Worm (Caenorhabditis elegans) whole organism, L3 larva: ENCODE measurements around the gene dsh-2.

Experiments
- R02D3.7 ChIP-seq: fragments of 150-350 bp; optimal IDR thresholded peaks from 2 replicates; lab custom pipeline; 2014; ENCODE audit warnings: missing biosample characterization, missing genetic modification characterization
- ZK546.5 ChIP-seq: sonication (generic microtip); optimal IDR thresholded peaks from 2 replicates; lab custom pipeline; 2017; ENCODE audit warnings: missing biosample characterization, missing genetic modification characterization
- ama-1 ChIP-seq: fragments of 150-350 bp; optimal IDR thresholded peaks from 2 replicates; lab custom pipeline; 2018
- ceh-16 ChIP-seq: sonication (generic microtip); optimal IDR thresholded peaks from 2 replicates; lab custom pipeline; 2017; ENCODE audit warnings: missing biosample characterization, missing genetic modification characterization
- ceh-28 ChIP-seq: fragments of 150-350 bp; optimal IDR thresholded peaks from 2 replicates; lab custom pipeline; 2014; ENCODE audit warnings: missing biosample characterization, missing genetic modification reagents, missing genetic modification characterization
- ceh-82 ChIP-seq: fragments of 150-350 bp; optimal IDR thresholded peaks from 2 replicates; lab custom pipeline; 2014; ENCODE audit warnings: missing biosample characterization, missing genetic modification characterization
- ceh-9 ChIP-seq: sonication (generic microtip); optimal IDR thresholded peaks from 2 replicates; lab custom pipeline; 2018; ENCODE audit warnings: missing biosample characterization, missing genetic modification characterization
- elt-1 ChIP-seq: fragments of 150-350 bp; optimal IDR thresholded peaks from 2 replicates; lab custom pipeline; 2014; ENCODE audit warnings: missing biosample characterization, missing genetic modification characterization
- elt-2 ChIP-seq: sonication (generic microtip); optimal IDR thresholded peaks from 2 replicates; lab custom pipeline; 2016; ENCODE audit warnings: missing genetic modification reagents, mild to moderate bottlenecking, missing genetic modification characterization, missing compliant biosample characterization
- elt-3 ChIP-seq, 3 experiments: fragments of 150-350 bp in 1 of 3; sonication (generic microtip) in 2 of 3; optimal IDR thresholded peaks; 2 replicates in 2 of 3; 4 replicates in 1 of 3; lab custom pipeline; 2014 to 2017; ENCODE audit warnings: missing biosample characterization in 3 of 3, missing genetic modification characterization in 3 of 3
- fkh-2 ChIP-seq: fragments of 150-350 bp; optimal IDR thresholded peaks from 2 replicates; lab custom pipeline; 2014; ENCODE audit warnings: missing biosample characterization, missing genetic modification reagents, missing genetic modification characterization
- hmg-11 ChIP-seq: sonication (generic microtip); optimal IDR thresholded peaks from 2 replicates; lab custom pipeline; 2016; ENCODE audit warnings: missing genetic modification characterization, missing compliant biosample characterization
- jun-1 ChIP-seq: fragments of 150-350 bp; optimal IDR thresholded peaks from 2 replicates; lab custom pipeline; 2014; ENCODE audit warnings: missing biosample characterization, missing genetic modification reagents, missing genetic modification characterization
- lin-15B ChIP-seq: fragments of 150-350 bp; optimal IDR thresholded peaks from 2 replicates; lab custom pipeline; 2014; ENCODE audit warnings: missing biosample characterization, missing genetic modification characterization
- lin-39 ChIP-seq: fragments of 150-350 bp; optimal IDR thresholded peaks from 2 replicates; lab custom pipeline; 2018; ENCODE audit warnings: missing biosample characterization, missing genetic modification reagents, missing genetic modification characterization
- lsy-12 ChIP-seq: sonication (generic microtip); optimal IDR thresholded peaks from 2 replicates; lab custom pipeline; 2016; ENCODE audit warnings: mild to moderate bottlenecking, missing genetic modification characterization, missing compliant biosample characterization
- mdl-1 ChIP-seq: fragments of 150-350 bp; optimal IDR thresholded peaks from 2 replicates; lab custom pipeline; 2014; ENCODE audit warnings: missing biosample characterization, missing genetic modification characterization
- nfya-1 ChIP-seq: sonication (generic microtip); optimal IDR thresholded peaks from 2 replicates; lab custom pipeline; 2017; ENCODE audit warnings: missing genetic modification characterization, mild to moderate bottlenecking, missing compliant biosample characterization, antibody characterized with exemption, moderate library complexity; ENCODE audit not compliant: insufficient read depth
- nhr-11 ChIP-seq: fragments of 150-350 bp; optimal IDR thresholded peaks from 2 replicates; lab custom pipeline; 2014; ENCODE audit warnings: missing biosample characterization, missing genetic modification characterization
- nhr-23 ChIP-seq: fragments of 150-350 bp; optimal IDR thresholded peaks from 2 replicates; lab custom pipeline; 2014; ENCODE audit warnings: missing biosample characterization, missing genetic modification reagents, missing genetic modification characterization
- nhr-237 ChIP-seq: fragments of 150-350 bp; optimal IDR thresholded peaks from 2 replicates; lab custom pipeline; 2014; ENCODE audit warnings: missing biosample characterization, missing genetic modification characterization
- nhr-25 ChIP-seq: sonication (generic microtip); optimal IDR thresholded peaks from 2 replicates; lab custom pipeline; 2017; ENCODE audit warnings: missing biosample characterization, missing genetic modification characterization
- nhr-67 ChIP-seq: fragments of 150-350 bp; optimal IDR thresholded peaks from 2 replicates; lab custom pipeline; 2014; ENCODE audit warnings: missing biosample characterization, missing genetic modification characterization
- nhr-76 ChIP-seq: fragments of 150-350 bp; sonication (generic microtip); optimal IDR thresholded peaks from 5 replicates; lab custom pipeline; 2014; ENCODE audit warnings: missing biosample characterization, missing genetic modification characterization
- nhr-77 ChIP-seq: fragments of 150-350 bp; optimal IDR thresholded peaks from 2 replicates; lab custom pipeline; 2014; ENCODE audit warnings: missing biosample characterization, missing genetic modification characterization
- pha-4 ChIP-seq: fragments of 150-350 bp; optimal IDR thresholded peaks from 2 replicates; lab custom pipeline; 2014; ENCODE audit warnings: missing biosample characterization, missing genetic modification reagents, missing genetic modification characterization
- pqm-1 ChIP-seq: fragments of 150-350 bp; optimal IDR thresholded peaks from 2 replicates; lab custom pipeline; 2017; ENCODE audit warnings: missing biosample characterization, missing genetic modification characterization, inconsistent platforms
- snpc-4 ChIP-seq: fragments of 150-350 bp; optimal IDR thresholded peaks from 2 replicates; lab custom pipeline; 2014; ENCODE audit warnings: missing biosample characterization, missing genetic modification characterization
- tbx-2 ChIP-seq: sonication (generic microtip); optimal IDR thresholded peaks from 2 replicates; lab custom pipeline; 2016; ENCODE audit warnings: mild to moderate bottlenecking, missing genetic modification characterization, missing compliant biosample characterization
- unc-39 ChIP-seq: sonication (generic microtip); optimal IDR thresholded peaks from 4 replicates; lab custom pipeline; 2017; ENCODE audit warnings: missing biosample characterization, missing genetic modification characterization
- unc-62 ChIP-seq: fragments of 150-350 bp; sonication (generic microtip); optimal IDR thresholded peaks from 4 replicates; lab custom pipeline; 2014; ENCODE audit warnings: missing biosample characterization, missing genetic modification reagents, missing genetic modification characterization
- zag-1 ChIP-seq: fragments of 150-350 bp; optimal IDR thresholded peaks from 2 replicates; lab custom pipeline; 2014; ENCODE audit warnings: missing biosample characterization, missing genetic modification characterization
- ztf-11 ChIP-seq: fragments of 150-350 bp; optimal IDR thresholded peaks from 2 replicates; lab custom pipeline; 2014; ENCODE audit warnings: missing biosample characterization, missing genetic modification characterization

dsh-2 gene

ce11 chrII:5105020-5105419 is 24.0 kb upstream of the dsh-2 start (continued):
- TF ChIP-seq ceh-9 (tag; lab: Kevin White, UChicago) (no peak), nhr-25 (no peak), mdl-1 (tag; lab: Kevin White, UChicago) (no peak), ceh-82 (no peak), lin-39 (tag; lab: Kevin White, UChicago) (peak; percentile 41), jun-1 (tag; lab: Kevin White, UChicago) (peak; percentile 11), nhr-76 (tag; lab: Kevin White, UChicago) (no peak), ama-1 (lab: Kevin White, UChicago) (peak; percentile 20), unc-39 (tag; lab: Kevin White, UChicago) (no peak), lsy-12 (tag; lab: Kevin White, UChicago) (peak; percentile 78), ztf-11 (tag; lab: Kevin White, UChicago) (no peak), nfya-1 (peak; percentile 78), elt-3 (tag; optimal IDR thresholded peaks at IDR 0.05; lab: Kevin White, UChicago) (peak in 1 of 3 experiments; percentile 48), pha-4 (peak; percentile 78), R02D3.7 (no peak), nhr-77 (tag; lab: Kevin White, UChicago) (peak; percentile 34)

DNA sequence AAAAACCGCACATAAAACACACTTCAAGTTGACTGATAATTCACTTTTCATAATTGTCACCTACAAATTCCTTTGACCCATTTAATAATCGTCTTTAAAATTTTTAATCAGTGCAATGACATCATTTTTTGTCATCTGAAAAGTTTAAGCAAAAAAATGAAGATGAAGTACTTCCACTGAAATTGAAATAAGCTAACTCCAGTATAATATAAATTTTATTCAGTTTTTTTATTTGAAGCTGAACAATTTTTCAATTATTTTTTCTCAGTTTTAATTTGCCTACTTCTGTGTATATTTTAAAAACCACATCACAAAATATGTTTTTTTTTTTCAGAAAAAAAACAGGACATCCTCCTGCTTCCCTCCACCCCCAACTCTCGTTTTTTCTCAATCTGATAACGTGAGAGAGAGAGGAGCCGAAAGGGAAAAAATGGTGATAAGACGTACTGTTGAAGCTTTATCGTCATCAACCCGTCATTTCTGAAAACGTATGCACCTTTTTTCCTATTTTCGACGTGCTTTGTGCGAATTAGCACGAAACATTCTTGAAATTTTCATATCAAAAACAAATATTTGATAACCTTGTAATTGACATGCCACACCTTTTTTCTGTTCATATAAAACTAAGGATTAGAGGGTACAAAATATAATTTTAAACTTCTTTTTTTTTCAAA is 22.9 kb upstream of the dsh-2 start, which contains the start of the genes C04G6.11 and mpk-2:
TSS of gene C04G6.11 (minus strand) at position 51 of the 674 bp plus-strand sequence.
TSS of gene mpk-2 (plus strand) at position 335 of the 674 bp plus-strand sequence.
- TF ChIP-seq pha-4 (peak; percentile 27), lsy-12 (tag; lab: Kevin White, UChicago) (no peak), pqm-1 (tag; lab: Kevin White, UChicago) (peak; percentile 42), zag-1 (tag; lab: Kevin White, UChicago) (no peak), ceh-82 (no peak), jun-1 (tag; lab: Kevin White, UChicago) (peak; percentile 33), elt-2 (tag; lab: Kevin White, UChicago) (peak; percentile 99), nhr-11 (tag; lab: Kevin White, UChicago) (no peak)

- no peak for TF ChIP-seq lin-15B
- TF ChIP-seq elt-1 (tag; lab: Kevin White, UChicago), result peak; percentile 88
- no peak for TF ChIP-seq nfya-1
- TF ChIP-seq nhr-237 (tag; lab: Kevin White, UChicago), result no peak
- no peak for TF ChIP-seq fkh-2
- TF ChIP-seq lin-39 (tag; lab: Kevin White, UChicago), result no peak
- TF ChIP-seq ceh-28, result no peak
- no peak for TF ChIP-seq snpc-4
- no peak for TF ChIP-seq hmg-11
- peak; percentile 3 for TF ChIP-seq nhr-25
- TF ChIP-seq ceh-9 (tag; lab: Kevin White, UChicago), result no peak
Observed at ce11 chrII:5103189-5103588, 22.2 kb upstream of the dsh-2 start.

DNA sequence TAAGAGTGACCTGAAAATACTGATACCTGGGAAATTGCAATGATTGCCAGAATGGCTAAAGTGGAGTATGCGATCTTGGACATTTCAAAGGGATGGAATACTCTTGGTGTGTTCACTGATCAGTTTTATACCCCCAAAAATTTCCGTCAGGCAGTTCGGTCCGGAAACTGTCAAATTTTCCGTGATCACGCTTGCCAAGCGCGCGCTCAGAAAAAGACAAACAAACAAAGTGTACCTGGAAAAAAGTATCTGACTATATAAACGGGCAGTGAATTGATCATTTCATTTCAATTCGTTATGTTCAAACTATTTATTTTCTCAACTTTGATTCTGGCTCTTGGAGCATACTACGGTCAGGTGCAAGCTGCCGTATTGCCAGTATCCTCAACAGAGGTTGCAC is 20.7 kb upstream of the dsh-2 start, which contains the start of the genes idpb-3 and idpb-1:
TSS of gene idpb-3 (minus strand) at position 101 of the 400 bp plus-strand sequence.
TSS of gene idpb-1 (plus strand) at position 284 of the 400 bp plus-strand sequence.
- TF ChIP-seq nhr-23 (tag; lab: Kevin White, UChicago) (no peak), elt-2 (tag; lab: Kevin White, UChicago) (no peak), R02D3.7 (no peak), ZK546.5 (tag; lab: Kevin White, UChicago) (no peak), unc-62 (GFP tag; lab: Kevin White, UChicago) (no peak), ceh-16 (tag; lab: Kevin White, UChicago) (no peak), nhr-67 (tag; lab: Kevin White, UChicago) (no peak), nhr-76 (tag; lab: Kevin White, UChicago) (no peak)

- no peak for TF ChIP-seq ceh-16 (tag; lab: Kevin White, UChicago)
- TF ChIP-seq pha-4, result no peak
- TF ChIP-seq tbx-2 (tag; lab: Kevin White, UChicago), result no peak
- no peak for TF ChIP-seq nhr-67 (tag; lab: Kevin White, UChicago)
Observed at ce11 chrII:5099649-5100048, 18.7 kb upstream of the dsh-2 start, which contains the start of gene C04G6.6. TSS of gene C04G6.6 (minus strand) at chrII:5099749.
